Worm (Caenorhabditis elegans) whole organism, early embryonic: ENCODE measurements around the gene Y54F10BM.9.

ENCODE experiments used
- B0310.2 ChIP-seq: sonication (generic microtip); optimal IDR thresholded peaks from 2 replicates; lab custom pipeline; 2016; ENCODE audit warnings: mild to moderate bottlenecking, missing genetic modification characterization, missing compliant biosample characterization
- F13C5.2 ChIP-seq: sonication (generic microtip); optimal IDR thresholded peaks from 2 replicates; lab custom pipeline; 2017; ENCODE audit warnings: mild to moderate bottlenecking, missing genetic modification characterization, inconsistent platforms, missing compliant biosample characterization
- aly-1 ChIP-seq: sonication (generic microtip); optimal IDR thresholded peaks from 2 replicates; lab custom pipeline; 2016; ENCODE audit warnings: missing genetic modification characterization, missing compliant biosample characterization
- ama-1 ChIP-seq: fragments of 150-350 bp; optimal IDR thresholded peaks from 2 replicates; lab custom pipeline; 2014
- ceh-13 ChIP-seq: fragments of 200-800 bp; sonication (Bioruptor generic); optimal IDR thresholded peaks from 2 replicates; lab custom pipeline; 2018; ENCODE audit warnings: mild to moderate bottlenecking, missing genetic modification characterization, missing compliant biosample characterization
- ceh-36 ChIP-seq: sonication (generic microtip); optimal IDR thresholded peaks from 2 replicates; lab custom pipeline; 2016; ENCODE audit warnings: missing genetic modification characterization, inconsistent platforms, missing compliant biosample characterization
- ets-7 ChIP-seq: sonication (generic microtip); optimal IDR thresholded peaks from 2 replicates; lab custom pipeline; 2016; ENCODE audit warnings: missing genotype, missing genetic modification characterization, missing compliant biosample characterization
- flt-1 ChIP-seq: fragments of 200-800 bp; sonication (Bioruptor generic); IDR thresholded peaks from 2 replicates; pipeline ENCODE4 v1.3.6; 2022; ENCODE audit warnings: missing genetic modification characterization, missing compliant biosample characterization
- hmbx-1 ChIP-seq: sonication (generic microtip); optimal IDR thresholded peaks from 2 replicates; lab custom pipeline; 2016; ENCODE audit warnings: mild to moderate bottlenecking, missing genetic modification characterization, missing compliant biosample characterization
- hmg-4 ChIP-seq: fragments of 200-800 bp; sonication (Bioruptor generic); optimal IDR thresholded peaks from 2 replicates; lab custom pipeline; 2018; ENCODE audit warnings: mild to moderate bottlenecking, missing genetic modification characterization, missing compliant biosample characterization
- hnd-1 ChIP-seq: sonication (generic microtip); optimal IDR thresholded peaks from 2 replicates; lab custom pipeline; 2016; ENCODE audit warnings: missing genetic modification characterization, missing compliant biosample characterization
- pes-1 ChIP-seq: fragments of 200-800 bp; sonication (Bioruptor generic); IDR thresholded peaks from 2 replicates; pipeline ENCODE4 v1.3.6; 2022; ENCODE audit warnings: missing genetic modification reagents, missing genetic modification characterization, missing compliant biosample characterization
- scrt-1 ChIP-seq: fragments of 200-800 bp; sonication (Bioruptor generic); IDR thresholded peaks from 2 replicates; pipeline ENCODE4 v1.3.6; 2022; ENCODE audit warnings: missing genetic modification characterization, missing compliant biosample characterization
- sea-1 ChIP-seq: fragments of 200-800 bp; sonication (Bioruptor generic); conservative IDR thresholded peaks from 2 replicates; pipeline ENCODE4 v1.3.6; 2022; ENCODE audit warnings: missing genetic modification characterization, missing compliant biosample characterization
- tbx-11 ChIP-seq: fragments of 200-800 bp; sonication (Bioruptor generic); IDR thresholded peaks from 2 replicates; pipeline ENCODE4 v1.3.6; 2022; ENCODE audit warnings: missing genetic modification characterization, missing compliant biosample characterization
- tbx-37 ChIP-seq: fragments of 200-800 bp; sonication (Bioruptor generic); conservative IDR thresholded peaks from 2 replicates; pipeline ENCODE4 v1.3.6; 2022; ENCODE audit warnings: missing genetic modification reagents, missing genetic modification characterization, missing compliant biosample characterization
- tra-4 ChIP-seq: sonication (generic microtip); optimal IDR thresholded peaks from 2 replicates; lab custom pipeline; 2017; ENCODE audit warnings: missing genetic modification characterization, missing compliant biosample characterization

Gene Y54F10BM.9

DNA sequence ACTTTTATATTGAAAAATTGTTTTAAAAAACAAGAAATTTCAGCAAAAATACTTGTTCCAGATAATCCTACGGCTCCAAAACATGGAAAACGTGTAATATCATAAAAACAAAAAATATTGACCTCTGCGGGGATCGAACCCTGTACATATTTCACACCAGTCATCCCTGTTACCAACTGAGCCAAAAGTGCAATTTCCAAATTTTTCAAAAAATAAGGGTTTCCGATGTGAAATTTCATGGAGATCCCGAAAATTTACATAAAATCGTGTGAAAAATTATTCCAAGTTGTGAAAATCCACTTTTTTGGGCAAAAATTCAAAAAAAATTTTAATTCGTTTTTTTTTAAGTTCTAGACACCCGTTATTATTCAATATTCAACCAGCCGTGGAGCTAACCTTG, 578 bp downstream of the Y54F10BM.9 start:
- TF ChIP-seq scrt-1 (GFP tag; lab: Robert Waterston, UW) (no peak), sea-1 (no peak), ceh-13 (GFP tag; lab: Kevin White, UChicago) (no peak), tra-4 (tag; lab: Kevin White, UChicago) (no peak), hmg-4 (no peak), B0310.2 (tag; lab: Kevin White, UChicago) (no peak), flt-1 (GFP tag; lab: Robert Waterston, UW) (no peak), ceh-36 (tag; lab: Kevin White, UChicago) (no peak), hnd-1 (tag; lab: Kevin White, UChicago) (no peak), tbx-11 (GFP tag; lab: Robert Waterston, UW) (no peak), aly-1 (tag; lab: Kevin White, UChicago) (no peak), F13C5.2 (tag; lab: Kevin White, UChicago) (no peak), tbx-37 (no peak), pes-1 (GFP tag; lab: Robert Waterston, UW) (no peak), ets-7 (tag; lab: Kevin White, UChicago) (no peak)

DNA sequence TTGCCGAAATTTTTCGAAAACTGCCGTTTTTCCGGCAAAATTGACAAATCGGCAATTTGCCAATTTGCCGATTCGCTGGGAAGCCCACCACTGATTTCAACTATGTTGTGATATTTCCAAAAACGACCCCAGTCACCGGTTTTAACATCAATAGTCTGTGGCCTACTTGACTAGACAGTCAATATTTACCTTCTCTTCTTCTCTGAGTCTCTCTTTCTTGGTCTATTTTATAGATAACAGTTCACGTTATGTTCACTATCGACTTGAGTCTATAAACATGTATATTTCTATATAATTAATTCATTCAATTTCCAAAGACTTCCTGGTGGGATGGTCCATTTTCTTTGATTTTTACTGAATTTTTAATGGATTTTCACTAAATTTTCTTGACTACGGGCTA, 10.0 kb downstream of the Y54F10BM.9 start:
- TF ChIP-seq ama-1 (lab: Kevin White, UChicago) (no peak), F13C5.2 (tag; lab: Kevin White, UChicago) (no peak), sea-1 (no peak), ceh-13 (GFP tag; lab: Kevin White, UChicago) (no peak), tbx-11 (GFP tag; lab: Robert Waterston, UW) (no peak), hmbx-1 (tag; lab: Kevin White, UChicago) (no peak), hnd-1 (tag; lab: Kevin White, UChicago) (no peak), ceh-36 (tag; lab: Kevin White, UChicago) (no peak), aly-1 (tag; lab: Kevin White, UChicago) (no peak), tbx-37 (no peak), hmg-4 (no peak), scrt-1 (GFP tag; lab: Robert Waterston, UW) (no peak), tra-4 (tag; lab: Kevin White, UChicago) (no peak), B0310.2 (tag; lab: Kevin White, UChicago) (no peak), flt-1 (GFP tag; lab: Robert Waterston, UW) (no peak), pes-1 (GFP tag; lab: Robert Waterston, UW) (no peak), ets-7 (tag; lab: Kevin White, UChicago) (no peak)

DNA sequence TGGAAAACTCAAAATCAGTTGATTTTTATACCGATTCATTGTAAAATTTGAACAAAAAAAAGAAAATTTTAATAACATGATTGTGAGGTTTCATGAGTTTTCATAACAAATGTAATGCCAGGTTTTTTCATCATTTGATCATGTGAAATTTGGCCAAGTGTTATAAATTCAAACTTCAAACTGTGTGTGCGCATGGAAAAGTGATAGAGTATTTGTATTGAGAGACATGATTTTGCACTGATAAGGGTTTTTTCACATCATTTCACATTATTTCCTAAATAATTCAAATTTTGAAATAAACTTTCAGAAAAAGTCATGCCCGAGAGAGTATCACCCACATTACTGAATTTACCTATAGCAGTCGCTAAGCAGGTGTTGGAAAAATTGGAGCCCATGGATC, 13.6 kb downstream of the Y54F10BM.9 start, which contains the start of gene fbxa-219:
fbxa-219 (plus strand) TSS at position 277 of the 400 bp plus-strand sequence.
- TF ChIP-seq ets-7 (tag; lab: Kevin White, UChicago) (no peak), F13C5.2 (tag; lab: Kevin White, UChicago) (no peak), hmg-4 (no peak), ceh-36 (tag; lab: Kevin White, UChicago) (no peak), tbx-11 (GFP tag; lab: Robert Waterston, UW) (no peak), hmbx-1 (tag; lab: Kevin White, UChicago) (no peak), ama-1 (lab: Kevin White, UChicago) (no peak), B0310.2 (tag; lab: Kevin White, UChicago) (no peak), pes-1 (GFP tag; lab: Robert Waterston, UW) (no peak), scrt-1 (GFP tag; lab: Robert Waterston, UW) (no peak), sea-1 (no peak)

DNA sequence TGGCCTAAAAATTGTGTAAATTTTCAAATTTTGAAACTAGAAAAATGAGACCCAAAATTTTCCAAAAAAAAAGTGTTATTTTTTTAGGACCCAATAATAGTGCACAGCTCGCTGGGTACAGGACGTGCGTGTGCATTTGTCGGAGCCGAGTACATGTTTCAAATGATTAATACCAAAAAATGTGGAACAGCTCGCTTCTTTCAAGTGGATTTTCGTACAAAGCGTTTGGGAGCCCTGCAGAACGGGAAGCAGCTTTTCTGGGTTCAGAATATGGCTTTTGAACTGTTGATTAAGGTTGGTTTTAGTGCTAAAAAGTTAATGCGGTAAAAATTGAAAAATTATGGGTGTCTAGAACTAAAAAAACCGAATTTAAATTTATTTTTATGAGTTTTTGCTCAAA, 16.5 kb downstream of the Y54F10BM.9 start:
- TF ChIP-seq ceh-13 (GFP tag; lab: Kevin White, UChicago) (no peak), scrt-1 (GFP tag; lab: Robert Waterston, UW) (no peak), sea-1 (no peak), ceh-36 (tag; lab: Kevin White, UChicago) (no peak), flt-1 (GFP tag; lab: Robert Waterston, UW) (no peak), hnd-1 (tag; lab: Kevin White, UChicago) (no peak), hmbx-1 (tag; lab: Kevin White, UChicago) (no peak), pes-1 (GFP tag; lab: Robert Waterston, UW) (no peak), aly-1 (tag; lab: Kevin White, UChicago) (no peak), hmg-4 (no peak), tra-4 (tag; lab: Kevin White, UChicago) (no peak), ets-7 (tag; lab: Kevin White, UChicago) (no peak), tbx-11 (GFP tag; lab: Robert Waterston, UW) (no peak), tbx-37 (no peak), B0310.2 (tag; lab: Kevin White, UChicago) (no peak), F13C5.2 (tag; lab: Kevin White, UChicago) (no peak), ama-1 (lab: Kevin White, UChicago) (no peak)

DNA sequence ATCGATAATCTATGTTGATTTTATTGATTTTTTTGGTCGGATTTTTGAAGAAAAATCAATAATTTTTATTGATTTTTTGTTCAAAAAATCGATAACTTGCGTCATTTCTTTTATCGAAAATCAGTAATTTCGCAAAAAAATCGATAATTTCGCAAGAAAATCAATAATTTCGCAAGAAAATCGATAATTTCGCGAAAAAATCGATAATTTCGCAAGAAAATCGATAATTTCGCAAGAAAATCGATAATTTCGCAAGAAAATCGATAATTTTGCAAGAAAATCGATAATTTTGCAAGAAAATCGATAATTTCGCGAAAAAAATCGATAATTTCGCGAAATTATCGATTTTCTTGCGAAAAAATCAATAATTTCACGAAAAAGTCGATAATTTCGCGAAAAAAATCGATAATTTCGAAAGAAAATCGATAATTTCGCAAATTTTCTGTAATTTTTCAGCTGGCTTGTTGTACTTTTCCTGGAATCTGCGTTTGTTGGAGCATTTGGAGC, 21.3 kb downstream of the Y54F10BM.9 start:
- TF ChIP-seq ceh-13 (GFP tag; lab: Kevin White, UChicago): no peak
- TF ChIP-seq F13C5.2 (tag; lab: Kevin White, UChicago): no peak
- TF ChIP-seq sea-1: no peak
- no peak for TF ChIP-seq hmg-4
- no peak for TF ChIP-seq pes-1 (GFP tag; lab: Robert Waterston, UW)
- no peak for TF ChIP-seq tra-4 (tag; lab: Kevin White, UChicago)
- TF ChIP-seq scrt-1 (GFP tag; lab: Robert Waterston, UW): no peak
- TF ChIP-seq ceh-36 (tag; lab: Kevin White, UChicago): no peak

DNA sequence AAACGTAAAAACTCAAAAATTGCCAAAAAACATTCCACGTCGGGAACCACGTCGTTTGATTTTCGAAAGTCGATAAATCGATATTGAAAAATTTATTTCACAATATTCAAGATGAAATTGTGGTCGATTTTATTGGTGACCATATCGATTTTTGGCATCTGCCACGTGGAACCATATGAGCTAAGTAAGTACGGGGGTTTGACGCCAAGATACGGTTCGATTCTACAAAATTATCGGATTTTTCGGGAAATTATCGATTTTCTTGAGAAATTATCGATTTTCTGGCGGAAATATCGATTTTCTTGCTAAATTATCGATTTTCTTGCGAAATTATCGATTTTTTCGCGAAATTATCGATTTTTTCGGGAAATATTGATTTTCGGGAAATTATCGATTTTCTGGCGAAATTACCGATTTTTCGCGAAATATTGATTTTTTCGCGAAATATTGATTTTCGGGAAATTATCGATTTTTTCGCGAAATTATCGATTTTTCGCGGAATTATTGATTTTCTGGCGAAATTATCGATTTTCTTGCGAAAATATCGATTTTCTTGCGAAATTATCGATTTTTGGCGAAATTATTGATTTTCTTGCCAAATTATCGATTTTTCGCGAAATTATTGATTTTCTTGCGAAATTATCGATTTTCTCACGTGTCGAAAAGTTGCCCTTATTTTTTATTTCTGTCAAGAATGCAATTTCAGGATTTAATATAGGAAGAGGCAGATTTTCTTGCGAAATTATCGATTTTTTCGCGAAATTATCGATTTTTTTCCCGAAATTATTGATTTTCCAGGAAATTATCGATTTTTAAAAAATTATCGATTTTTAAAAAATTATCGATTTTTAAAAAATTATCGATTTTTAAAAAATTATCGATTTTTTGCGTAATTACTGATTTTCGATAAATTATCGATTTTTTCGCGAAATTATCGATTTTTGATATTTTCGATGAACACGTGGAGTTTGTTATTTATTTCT, 22.5 kb downstream of the Y54F10BM.9 start, which contains the start of gene Y54F10BM.3:
Y54F10BM.3 (plus strand) TSS at position 51 of the 983 bp plus-strand sequence.
- TF ChIP-seq tbx-37: no peak
- TF ChIP-seq ama-1 (lab: Kevin White, UChicago): no peak
- TF ChIP-seq B0310.2 (tag; lab: Kevin White, UChicago): no peak
- TF ChIP-seq hmg-4: no peak
- no peak for TF ChIP-seq tbx-11 (GFP tag; lab: Robert Waterston, UW)
- no peak for TF ChIP-seq hnd-1 (tag; lab: Kevin White, UChicago)
- TF ChIP-seq flt-1 (GFP tag; lab: Robert Waterston, UW): no peak
- no peak for TF ChIP-seq ceh-13 (GFP tag; lab: Kevin White, UChicago)
- no peak for TF ChIP-seq F13C5.2 (tag; lab: Kevin White, UChicago)
- no peak for TF ChIP-seq tra-4 (tag; lab: Kevin White, UChicago)
- no peak for TF ChIP-seq ets-7 (tag; lab: Kevin White, UChicago)
- TF ChIP-seq sea-1: no peak
- TF ChIP-seq ceh-36 (tag; lab: Kevin White, UChicago): no peak
- TF ChIP-seq hmbx-1 (tag; lab: Kevin White, UChicago): no peak
- no peak for TF ChIP-seq aly-1 (tag; lab: Kevin White, UChicago)
- TF ChIP-seq scrt-1 (GFP tag; lab: Robert Waterston, UW): no peak
- TF ChIP-seq pes-1 (GFP tag; lab: Robert Waterston, UW): no peak
